Worm (Caenorhabditis elegans) whole organism, young adult: ENCODE data around the gene C28D4.5.

ENCODE experiments used
- F49E8.2 ChIP-seq: sonication (generic microtip); optimal IDR thresholded peaks from 3 replicates; lab custom pipeline; 2017; ENCODE audit warnings: missing genetic modification characterization, mild to moderate bottlenecking, missing compliant biosample characterization, antibody characterized with exemption, moderate library complexity; ENCODE audit not compliant: insufficient read depth
- T07F8.4 ChIP-seq: sonication (generic microtip); optimal IDR thresholded peaks from 2 replicates; lab custom pipeline; 2016; ENCODE audit warnings: mild to moderate bottlenecking, missing genetic modification characterization, moderate library complexity, missing compliant biosample characterization
- ama-1 ChIP-seq, 3 experiments: fragments of 150-350 bp in 1 of 3; sonication (generic microtip) in 2 of 3; optimal IDR thresholded peaks; 2 replicates each; lab custom pipeline; 2014 to 2018; ENCODE audit warnings: missing biosample characterization in 2 of 3, missing genetic modification characterization in 2 of 3, missing genetic modification reagents in 2 of 3
- bed-1 ChIP-seq: fragments of 200-800 bp; sonication (Bioruptor generic); IDR thresholded peaks from 2 replicates; pipeline ENCODE4 v1.3.6; 2022; ENCODE audit warnings: missing genetic modification reagents, missing genetic modification characterization, missing compliant biosample characterization
- chd-7 ChIP-seq: sonication (generic microtip); optimal IDR thresholded peaks from 2 replicates; lab custom pipeline; 2016; ENCODE audit warnings: mild to moderate bottlenecking, missing genetic modification characterization, moderate library complexity, missing compliant biosample characterization
- efl-1 ChIP-seq: fragments of 150-350 bp; optimal IDR thresholded peaks from 2 replicates; lab custom pipeline; 2014; ENCODE audit warnings: missing biosample characterization, missing genetic modification reagents, missing genetic modification characterization
- him-1 ChIP-seq: sonication (generic microtip); optimal IDR thresholded peaks from 2 replicates; lab custom pipeline; 2016; ENCODE audit warnings: missing genotype, missing genetic modification reagents, missing genetic modification characterization, missing compliant biosample characterization
- lir-1 ChIP-seq: fragments of 200-800 bp; sonication (Bioruptor generic); conservative IDR thresholded peaks from 2 replicates; pipeline ENCODE4 v1.3.6; 2022; ENCODE audit warnings: missing genetic modification reagents, missing genetic modification characterization, missing compliant biosample characterization
- lsl-1 ChIP-seq: fragments of 200-800 bp; sonication (Bioruptor generic); optimal IDR thresholded peaks from 2 replicates; lab custom pipeline; 2018; ENCODE audit warnings: mild to moderate bottlenecking, missing genetic modification characterization, moderate library complexity, missing compliant biosample characterization
- snpc-1.3 ChIP-seq: sonication (generic microtip); optimal IDR thresholded peaks from 2 replicates; lab custom pipeline; 2017; ENCODE audit warnings: missing genetic modification characterization, mild to moderate bottlenecking, missing compliant biosample characterization, antibody characterized with exemption, moderate library complexity, missing genotype, missing genetic modification reagents; ENCODE audit not compliant: insufficient read depth
- snpc-4 ChIP-seq, 5 experiments: fragments of 150-350 bp in 1 of 5; sonication (generic microtip) in 4 of 5; optimal IDR thresholded peaks; 2 replicates each; lab custom pipeline; 2014 to 2018; ENCODE audit warnings: missing genetic modification characterization in 5 of 5, missing biosample characterization in 3 of 5, antibody characterized with exemption in 2 of 5, mild to moderate bottlenecking in 2 of 5, missing compliant biosample characterization in 2 of 5, missing genotype in 2 of 5, moderate library complexity in 2 of 5, missing genetic modification reagents in 1 of 5
- unc-130 ChIP-seq: sonication (generic microtip); optimal IDR thresholded peaks from 2 replicates; lab custom pipeline; 2016; ENCODE audit warnings: missing genetic modification reagents, missing genetic modification characterization, missing compliant biosample characterization
- unc-62 ChIP-seq: fragments of 150-350 bp; optimal IDR thresholded peaks from 2 replicates; lab custom pipeline; 2014; ENCODE audit warnings: missing biosample characterization, missing genetic modification reagents, missing genetic modification characterization

DNA sequence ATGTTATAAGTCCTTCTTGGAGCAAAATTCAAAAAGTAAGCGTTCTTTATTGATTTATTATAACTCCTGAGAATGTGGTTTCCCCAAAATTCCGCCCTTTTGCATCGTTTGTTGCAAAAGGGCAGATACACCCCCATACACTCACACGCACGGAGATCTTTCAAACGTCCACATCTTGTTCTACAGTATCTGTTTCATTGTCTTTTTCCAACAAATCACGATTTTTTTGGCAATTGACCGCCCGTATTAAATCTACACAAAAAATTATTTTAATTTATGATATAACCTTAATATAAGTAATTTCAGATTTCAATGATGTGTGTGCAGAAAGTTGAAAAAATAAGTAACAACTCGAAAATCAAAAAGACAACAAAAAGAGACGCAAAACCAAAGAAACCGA is 42.8 kb upstream of the C28D4.5 start, which contains the start of gene T13F2.4:
- TF ChIP-seq unc-130 (GFP tag; lab: Kevin White, UChicago): no peak
- TF ChIP-seq chd-7 (tag; lab: Kevin White, UChicago): no peak
- TF ChIP-seq efl-1 (GFP tag; lab: Kevin White, UChicago): no peak
- no peak for TF ChIP-seq bed-1 (GFP tag; lab: Robert Waterston, UW)
- no peak for TF ChIP-seq unc-62 (GFP tag; lab: Kevin White, UChicago)
- TF ChIP-seq snpc-1.3 (tag; lab: Kevin White, UChicago): no peak
- no peak for TF ChIP-seq him-1
- TF ChIP-seq T07F8.4: no peak
- TF ChIP-seq lir-1 (GFP tag; lab: Robert Waterston, UW): no peak
- no peak for TF ChIP-seq F49E8.2 (tag; lab: Kevin White, UChicago)
- no peak for TF ChIP-seq ama-1 (optimal IDR thresholded peaks at IDR 0.05; lab: Kevin White, UChicago)
- TF ChIP-seq ama-1 (GFP tag; optimal IDR thresholded peaks at IDR 0.05; lab: Kevin White, UChicago): no peak
- TF ChIP-seq lsl-1 (GFP tag; lab: Kevin White, UChicago): no peak
- TF ChIP-seq snpc-4 (GFP tag; optimal IDR thresholded peaks at IDR 0.05; lab: Kevin White, UChicago): no peak
- TF ChIP-seq snpc-4 (tag; optimal IDR thresholded peaks at IDR 0.05; lab: Kevin White, UChicago): no peak
